Worm (Caenorhabditis elegans) whole organism, L3 larva: Measurements from ENCODE around the gene mtm-6.
A peak's percentile ranks its signal among the peaks of the same experiment; 100 is the strongest.

ENCODE experiments used
- ZK546.5 ChIP-seq: sonication (generic microtip); optimal IDR thresholded peaks from 2 replicates; lab custom pipeline; 2017; ENCODE audit warnings: missing biosample characterization, missing genetic modification characterization
- aly-2 ChIP-seq: fragments of 150-350 bp; optimal IDR thresholded peaks from 2 replicates; lab custom pipeline; 2014; ENCODE audit warnings: missing biosample characterization, missing genetic modification characterization
- ama-1 ChIP-seq: fragments of 150-350 bp; optimal IDR thresholded peaks from 2 replicates; lab custom pipeline; 2018
- ceh-16 ChIP-seq: sonication (generic microtip); optimal IDR thresholded peaks from 2 replicates; lab custom pipeline; 2017; ENCODE audit warnings: missing biosample characterization, missing genetic modification characterization
- ceh-28 ChIP-seq: fragments of 150-350 bp; optimal IDR thresholded peaks from 2 replicates; lab custom pipeline; 2014; ENCODE audit warnings: missing biosample characterization, missing genetic modification reagents, missing genetic modification characterization
- ceh-82 ChIP-seq: fragments of 150-350 bp; optimal IDR thresholded peaks from 2 replicates; lab custom pipeline; 2014; ENCODE audit warnings: missing biosample characterization, missing genetic modification characterization
- ceh-9 ChIP-seq: sonication (generic microtip); optimal IDR thresholded peaks from 2 replicates; lab custom pipeline; 2018; ENCODE audit warnings: missing biosample characterization, missing genetic modification characterization
- daf-12 ChIP-seq: fragments of 150-350 bp; optimal IDR thresholded peaks from 2 replicates; lab custom pipeline; 2014; ENCODE audit warnings: missing biosample characterization, missing genetic modification reagents, missing genetic modification characterization
- egl-5 ChIP-seq: fragments of 150-350 bp; optimal IDR thresholded peaks from 2 replicates; lab custom pipeline; 2017; ENCODE audit warnings: missing biosample characterization, missing genetic modification reagents, missing genetic modification characterization, inconsistent platforms
- elt-1 ChIP-seq: fragments of 150-350 bp; optimal IDR thresholded peaks from 2 replicates; lab custom pipeline; 2014; ENCODE audit warnings: missing biosample characterization, missing genetic modification characterization
- elt-2 ChIP-seq: sonication (generic microtip); optimal IDR thresholded peaks from 2 replicates; lab custom pipeline; 2016; ENCODE audit warnings: missing genetic modification reagents, mild to moderate bottlenecking, missing genetic modification characterization, missing compliant biosample characterization
- elt-3 ChIP-seq, 3 experiments: fragments of 150-350 bp in 1 of 3; sonication (generic microtip) in 2 of 3; optimal IDR thresholded peaks; 2 replicates in 2 of 3; 4 replicates in 1 of 3; lab custom pipeline; 2014 to 2017; ENCODE audit warnings: missing biosample characterization in 3 of 3, missing genetic modification characterization in 3 of 3
- fkh-10 ChIP-seq: sonication (generic microtip); optimal IDR thresholded peaks from 2 replicates; lab custom pipeline; 2017; ENCODE audit warnings: missing biosample characterization, missing genetic modification reagents, missing genetic modification characterization
- fkh-2 ChIP-seq: fragments of 150-350 bp; optimal IDR thresholded peaks from 2 replicates; lab custom pipeline; 2014; ENCODE audit warnings: missing biosample characterization, missing genetic modification reagents, missing genetic modification characterization
- fos-1 ChIP-seq: fragments of 150-350 bp; optimal IDR thresholded peaks from 2 replicates; lab custom pipeline; 2014; ENCODE audit warnings: missing biosample characterization, missing genetic modification characterization
- hmg-11 ChIP-seq: sonication (generic microtip); optimal IDR thresholded peaks from 2 replicates; lab custom pipeline; 2016; ENCODE audit warnings: missing genetic modification characterization, missing compliant biosample characterization
- jun-1 ChIP-seq: fragments of 150-350 bp; optimal IDR thresholded peaks from 2 replicates; lab custom pipeline; 2014; ENCODE audit warnings: missing biosample characterization, missing genetic modification reagents, missing genetic modification characterization
- lin-15B ChIP-seq: fragments of 150-350 bp; optimal IDR thresholded peaks from 2 replicates; lab custom pipeline; 2014; ENCODE audit warnings: missing biosample characterization, missing genetic modification characterization
- lin-39 ChIP-seq: fragments of 150-350 bp; optimal IDR thresholded peaks from 2 replicates; lab custom pipeline; 2018; ENCODE audit warnings: missing biosample characterization, missing genetic modification reagents, missing genetic modification characterization
- lsy-12 ChIP-seq: sonication (generic microtip); optimal IDR thresholded peaks from 2 replicates; lab custom pipeline; 2016; ENCODE audit warnings: mild to moderate bottlenecking, missing genetic modification characterization, missing compliant biosample characterization
- mdl-1 ChIP-seq: fragments of 150-350 bp; optimal IDR thresholded peaks from 2 replicates; lab custom pipeline; 2014; ENCODE audit warnings: missing biosample characterization, missing genetic modification characterization
- mml-1 ChIP-seq: fragments of 150-350 bp; sonication (generic microtip); optimal IDR thresholded peaks from 3 replicates; lab custom pipeline; 2014; ENCODE audit warnings: missing biosample characterization, missing genetic modification characterization
- nfya-1 ChIP-seq: sonication (generic microtip); optimal IDR thresholded peaks from 2 replicates; lab custom pipeline; 2017; ENCODE audit warnings: missing genetic modification characterization, mild to moderate bottlenecking, missing compliant biosample characterization, antibody characterized with exemption, moderate library complexity; ENCODE audit not compliant: insufficient read depth
- nhr-11 ChIP-seq: fragments of 150-350 bp; optimal IDR thresholded peaks from 2 replicates; lab custom pipeline; 2014; ENCODE audit warnings: missing biosample characterization, missing genetic modification characterization
- nhr-12 ChIP-seq: fragments of 150-350 bp; optimal IDR thresholded peaks from 2 replicates; lab custom pipeline; 2014; ENCODE audit warnings: missing biosample characterization, missing genetic modification characterization
- nhr-23 ChIP-seq: fragments of 150-350 bp; optimal IDR thresholded peaks from 2 replicates; lab custom pipeline; 2014; ENCODE audit warnings: missing biosample characterization, missing genetic modification reagents, missing genetic modification characterization
- nhr-237 ChIP-seq: fragments of 150-350 bp; optimal IDR thresholded peaks from 2 replicates; lab custom pipeline; 2014; ENCODE audit warnings: missing biosample characterization, missing genetic modification characterization
- nhr-25 ChIP-seq: sonication (generic microtip); optimal IDR thresholded peaks from 2 replicates; lab custom pipeline; 2017; ENCODE audit warnings: missing biosample characterization, missing genetic modification characterization
- nhr-28 ChIP-seq: fragments of 150-350 bp; optimal IDR thresholded peaks from 2 replicates; lab custom pipeline; 2014; ENCODE audit warnings: missing biosample characterization, missing genetic modification characterization
- nhr-43 ChIP-seq: sonication (generic microtip); optimal IDR thresholded peaks from 2 replicates; lab custom pipeline; 2016; ENCODE audit warnings: mild to moderate bottlenecking, missing genetic modification characterization, missing compliant biosample characterization; ENCODE audit not compliant: poor library complexity, severe bottlenecking
- nhr-67 ChIP-seq: fragments of 150-350 bp; optimal IDR thresholded peaks from 2 replicates; lab custom pipeline; 2014; ENCODE audit warnings: missing biosample characterization, missing genetic modification characterization
- nhr-76 ChIP-seq: fragments of 150-350 bp; sonication (generic microtip); optimal IDR thresholded peaks from 5 replicates; lab custom pipeline; 2014; ENCODE audit warnings: missing biosample characterization, missing genetic modification characterization
- nhr-77 ChIP-seq: fragments of 150-350 bp; optimal IDR thresholded peaks from 2 replicates; lab custom pipeline; 2014; ENCODE audit warnings: missing biosample characterization, missing genetic modification characterization
- pha-4 ChIP-seq: fragments of 150-350 bp; optimal IDR thresholded peaks from 2 replicates; lab custom pipeline; 2014; ENCODE audit warnings: missing biosample characterization, missing genetic modification reagents, missing genetic modification characterization
- pqm-1 ChIP-seq: fragments of 150-350 bp; optimal IDR thresholded peaks from 2 replicates; lab custom pipeline; 2017; ENCODE audit warnings: missing biosample characterization, missing genetic modification characterization, inconsistent platforms
- sea-2 ChIP-seq: fragments of 150-350 bp; sonication (generic microtip); optimal IDR thresholded peaks from 4 replicates; lab custom pipeline; 2014; ENCODE audit warnings: missing biosample characterization, missing genetic modification reagents, missing genetic modification characterization
- skn-1 ChIP-seq: fragments of 150-350 bp; optimal IDR thresholded peaks from 2 replicates; lab custom pipeline; 2014; ENCODE audit warnings: missing biosample characterization, missing genetic modification characterization
- snpc-4 ChIP-seq: fragments of 150-350 bp; optimal IDR thresholded peaks from 2 replicates; lab custom pipeline; 2014; ENCODE audit warnings: missing biosample characterization, missing genetic modification characterization
- tbx-2 ChIP-seq: sonication (generic microtip); optimal IDR thresholded peaks from 2 replicates; lab custom pipeline; 2016; ENCODE audit warnings: mild to moderate bottlenecking, missing genetic modification characterization, missing compliant biosample characterization
- unc-39 ChIP-seq: sonication (generic microtip); optimal IDR thresholded peaks from 4 replicates; lab custom pipeline; 2017; ENCODE audit warnings: missing biosample characterization, missing genetic modification characterization
- unc-62 ChIP-seq: fragments of 150-350 bp; sonication (generic microtip); optimal IDR thresholded peaks from 4 replicates; lab custom pipeline; 2014; ENCODE audit warnings: missing biosample characterization, missing genetic modification reagents, missing genetic modification characterization
- zag-1 ChIP-seq: fragments of 150-350 bp; optimal IDR thresholded peaks from 2 replicates; lab custom pipeline; 2014; ENCODE audit warnings: missing biosample characterization, missing genetic modification characterization
- ztf-11 ChIP-seq: fragments of 150-350 bp; optimal IDR thresholded peaks from 2 replicates; lab custom pipeline; 2014; ENCODE audit warnings: missing biosample characterization, missing genetic modification characterization
- ztf-4 ChIP-seq: fragments of 150-350 bp; optimal IDR thresholded peaks from 2 replicates; lab custom pipeline; 2014; ENCODE audit warnings: missing biosample characterization, missing genetic modification characterization

The mtm-6 gene

DNA sequence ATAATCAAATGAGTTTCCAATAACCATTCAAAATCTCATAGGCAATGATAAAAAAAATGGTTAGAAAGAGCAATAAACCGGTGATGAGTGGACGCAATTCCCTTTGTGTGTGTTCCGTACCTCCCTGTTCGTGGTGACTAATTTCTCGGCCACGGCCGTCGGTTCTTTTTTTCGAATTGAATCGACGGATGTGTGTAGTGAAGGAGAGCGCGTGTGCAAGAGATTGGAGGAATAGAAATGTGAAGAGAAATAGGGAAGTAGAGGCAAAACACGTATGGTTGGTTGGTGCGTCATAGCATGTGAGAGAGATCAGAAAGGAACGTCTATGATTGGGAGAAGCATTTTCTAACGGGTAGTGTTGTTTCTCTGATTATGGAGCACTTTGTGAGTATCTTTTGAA lies 13.0 kb downstream of the mtm-6 start:
- no peak for TF ChIP-seq nhr-76
- TF ChIP-seq elt-1: no peak
- no peak for TF ChIP-seq fkh-10 (GFP tag; lab: Kevin White, UChicago)
- TF ChIP-seq lin-39: peak; percentile 55
- TF ChIP-seq unc-39 (tag; lab: Kevin White, UChicago): no peak
- peak; percentile 76 for TF ChIP-seq pha-4 (tag; lab: Kevin White, UChicago)
- no peak for TF ChIP-seq elt-3 (tag; optimal IDR thresholded peaks at IDR 0.05; lab: Kevin White, UChicago)
- no peak for TF ChIP-seq mdl-1 (tag; lab: Kevin White, UChicago)
- TF ChIP-seq fkh-2 (tag; lab: Kevin White, UChicago): no peak
- TF ChIP-seq jun-1: peak; percentile 32
- TF ChIP-seq nhr-25 (tag; lab: Kevin White, UChicago): peak; percentile 26
- TF ChIP-seq unc-62 (GFP tag; lab: Kevin White, UChicago): no peak
- TF ChIP-seq elt-2 (tag; lab: Kevin White, UChicago): no peak
- no peak for TF ChIP-seq ZK546.5 (tag; lab: Kevin White, UChicago)
- TF ChIP-seq skn-1 (tag; lab: Kevin White, UChicago): no peak
- no peak for TF ChIP-seq ceh-28
- TF ChIP-seq snpc-4: no peak
- TF ChIP-seq nhr-23: no peak
- TF ChIP-seq nhr-67 (tag; lab: Kevin White, UChicago): no peak
- no peak for TF ChIP-seq fos-1 (tag; lab: Kevin White, UChicago)
- no peak for TF ChIP-seq lsy-12 (tag; lab: Kevin White, UChicago)
- TF ChIP-seq pqm-1 (tag; lab: Kevin White, UChicago): peak; percentile 9
- no peak for TF ChIP-seq nhr-12 (tag; lab: Kevin White, UChicago)
- TF ChIP-seq lin-15B (tag; lab: Kevin White, UChicago): peak; percentile 70
- no peak for TF ChIP-seq zag-1 (tag; lab: Kevin White, UChicago)
- no peak for TF ChIP-seq ztf-11 (tag; lab: Kevin White, UChicago)
- TF ChIP-seq nfya-1: peak; percentile 86
- TF ChIP-seq ama-1 (lab: Kevin White, UChicago): no peak
- no peak for TF ChIP-seq nhr-11 (tag; lab: Kevin White, UChicago)
- peak; percentile 81 for TF ChIP-seq hmg-11 (tag; lab: Kevin White, UChicago)
- no peak for TF ChIP-seq tbx-2 (tag; lab: Kevin White, UChicago)

DNA sequence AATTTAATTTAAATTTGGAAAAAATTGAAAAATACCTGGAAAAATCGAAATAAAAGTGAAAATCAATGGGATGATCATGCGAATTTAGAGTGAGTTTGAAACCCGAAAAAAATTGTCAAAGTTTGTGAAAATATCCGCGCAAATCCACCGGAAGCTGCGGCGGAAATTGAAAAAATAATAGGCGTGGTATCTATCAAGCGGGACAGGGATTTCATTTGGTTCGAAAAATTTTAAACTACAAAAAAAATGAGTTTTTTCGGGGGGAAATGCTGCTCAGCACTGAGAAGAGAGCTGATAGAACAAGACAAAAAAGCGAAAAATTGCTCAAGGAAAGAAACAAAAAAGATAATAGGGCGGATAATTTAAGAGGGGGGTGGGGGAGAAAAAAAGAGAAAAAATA lies 24.1 kb downstream of the mtm-6 start, which contains the start of gene T03F6.9:
Gene T03F6.9, minus strand, starts transcription at position 101 of the 400 bp plus-strand sequence.
- no peak for TF ChIP-seq lin-15B (tag; lab: Kevin White, UChicago)
- no peak for TF ChIP-seq ama-1 (lab: Kevin White, UChicago)
- TF ChIP-seq jun-1: no peak
- TF ChIP-seq snpc-4: no peak
- no peak for TF ChIP-seq ceh-16 (tag; lab: Kevin White, UChicago)
- no peak for TF ChIP-seq nhr-67 (tag; lab: Kevin White, UChicago)
- no peak for TF ChIP-seq ztf-4 (tag; lab: Kevin White, UChicago)
- TF ChIP-seq elt-3 (tag; optimal IDR thresholded peaks at IDR 0.05; lab: Kevin White, UChicago): no peak
- TF ChIP-seq ceh-9 (tag; lab: Kevin White, UChicago): no peak

DNA sequence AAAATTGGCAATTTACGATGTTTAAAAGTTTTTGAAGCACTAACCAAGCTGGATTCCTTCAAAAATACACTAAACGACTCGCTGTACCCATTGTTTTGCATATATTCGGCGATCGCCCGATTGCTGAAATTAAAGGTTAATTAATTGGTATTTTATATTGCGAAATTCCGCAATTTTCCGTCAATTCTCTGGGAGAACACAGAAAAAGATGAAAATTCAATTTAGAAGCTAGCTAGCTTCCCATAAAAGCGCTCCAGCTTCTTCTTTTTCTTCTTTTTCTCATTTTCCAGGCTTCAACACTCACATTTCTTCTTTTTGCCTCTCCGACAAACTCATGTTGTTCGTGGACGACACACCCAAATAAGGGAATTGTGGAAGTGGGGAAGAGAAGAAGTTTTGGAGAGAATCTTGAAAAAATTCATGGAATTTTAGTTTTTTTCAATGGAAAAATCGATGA lies 29.4 kb downstream of the mtm-6 start, which contains the start of gene lis-1:
Gene lis-1, minus strand, starts transcription at position 407 of the 457 bp plus-strand sequence.
- peak; percentile 5 for TF ChIP-seq nfya-1
- TF ChIP-seq nhr-23: no peak
- no peak for TF ChIP-seq ZK546.5 (tag; lab: Kevin White, UChicago)
- TF ChIP-seq jun-1: no peak
- no peak for TF ChIP-seq mml-1 (tag; lab: Kevin White, UChicago)
- TF ChIP-seq hmg-11 (tag; lab: Kevin White, UChicago): no peak
- TF ChIP-seq unc-39 (tag; lab: Kevin White, UChicago): no peak

DNA sequence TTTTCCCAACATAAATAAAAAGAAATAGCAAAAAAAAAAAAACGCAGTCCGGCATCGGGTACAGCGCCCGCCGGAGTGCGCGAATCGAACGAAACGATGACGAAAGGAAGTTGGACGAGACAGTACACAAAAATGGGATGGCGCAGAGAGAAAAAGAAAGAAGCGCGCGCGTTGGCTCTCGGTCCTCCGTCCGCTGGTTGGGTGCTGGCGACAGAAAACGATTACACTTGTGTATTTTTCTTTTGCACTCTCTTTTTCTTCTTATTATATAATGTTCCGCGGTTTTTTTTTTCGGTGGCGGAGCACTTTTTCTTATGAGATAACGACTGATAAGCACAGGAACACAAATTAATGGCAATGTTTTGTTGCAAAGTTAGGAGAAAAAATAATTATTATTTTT lies 30.4 kb downstream of the mtm-6 start:
- TF ChIP-seq ztf-11 (tag; lab: Kevin White, UChicago): no peak
- no peak for TF ChIP-seq zag-1 (tag; lab: Kevin White, UChicago)
- no peak for TF ChIP-seq nhr-76
- TF ChIP-seq pqm-1 (tag; lab: Kevin White, UChicago): peak; percentile 62
- no peak for TF ChIP-seq sea-2 (GFP tag; lab: Kevin White, UChicago)
- peak; percentile 93 for TF ChIP-seq elt-2 (tag; lab: Kevin White, UChicago)
- no peak for TF ChIP-seq ceh-82
- peak; percentile 7 for TF ChIP-seq nhr-43 (tag; lab: Kevin White, UChicago)
- peak; percentile 9 for TF ChIP-seq egl-5 (tag; lab: Kevin White, UChicago)
- TF ChIP-seq skn-1 (tag; lab: Kevin White, UChicago): peak; percentile 76
- no peak for TF ChIP-seq mdl-1 (tag; lab: Kevin White, UChicago)
- TF ChIP-seq nhr-77 (tag; lab: Kevin White, UChicago): no peak
- peak; percentile 55 for TF ChIP-seq pha-4 (tag; lab: Kevin White, UChicago)
- TF ChIP-seq nfya-1: peak; percentile 93
- TF ChIP-seq elt-3 (tag; optimal IDR thresholded peaks at IDR 0.05; lab: Kevin White, UChicago): no peak
- no peak for TF ChIP-seq nhr-28 (tag; lab: Kevin White, UChicago)
- TF ChIP-seq snpc-4: peak; percentile 56
- TF ChIP-seq daf-12 (tag; lab: Kevin White, UChicago): no peak
- TF ChIP-seq aly-2 (tag; lab: Kevin White, UChicago): no peak
- TF ChIP-seq nhr-11 (tag; lab: Kevin White, UChicago): no peak
- TF ChIP-seq fos-1 (tag; lab: Kevin White, UChicago): no peak
- peak; percentile 91 for TF ChIP-seq lin-39
- TF ChIP-seq jun-1: peak; percentile 55
- TF ChIP-seq ceh-16 (tag; lab: Kevin White, UChicago): no peak
- TF ChIP-seq ZK546.5 (tag; lab: Kevin White, UChicago): no peak
- no peak for TF ChIP-seq nhr-23
- TF ChIP-seq unc-62 (GFP tag; lab: Kevin White, UChicago): no peak
- peak; percentile 97 for TF ChIP-seq hmg-11 (tag; lab: Kevin White, UChicago)
- TF ChIP-seq nhr-237 (tag; lab: Kevin White, UChicago): no peak
